Worm (Caenorhabditis elegans) whole organism, L1 larva: ENCODE measurements around the gene C33A12.19.

ENCODE experiments used
- aly-2 ChIP-seq: fragments of 150-350 bp; optimal IDR thresholded peaks from 2 replicates; lab custom pipeline; 2014; ENCODE audit warnings: missing biosample characterization, missing genetic modification characterization
- ceh-82 ChIP-seq, 3 experiments: fragments of 150-350 bp in 1 of 3; sonication (generic microtip) in 2 of 3; optimal IDR thresholded peaks; 2 replicates each; lab custom pipeline; 2014 to 2017; ENCODE audit warnings: missing biosample characterization in 3 of 3, missing genetic modification characterization in 3 of 3
- dsc-1 ChIP-seq: sonication (generic microtip); optimal IDR thresholded peaks from 2 replicates; lab custom pipeline; 2016; ENCODE audit warnings: mild to moderate bottlenecking, missing genetic modification characterization, missing compliant biosample characterization
- lin-15B ChIP-seq: fragments of 150-350 bp; sonication (generic microtip); optimal IDR thresholded peaks from 3 replicates; lab custom pipeline; 2014; ENCODE audit warnings: missing biosample characterization, missing genetic modification characterization
- mep-1 ChIP-seq: fragments of 150-350 bp; optimal IDR thresholded peaks from 2 replicates; lab custom pipeline; 2014; ENCODE audit warnings: missing biosample characterization, missing genetic modification characterization
- nhr-12 ChIP-seq: sonication (generic microtip); optimal IDR thresholded peaks from 2 replicates; lab custom pipeline; 2017; ENCODE audit warnings: missing biosample characterization, missing genetic modification characterization
- nhr-77 ChIP-seq: fragments of 150-350 bp; optimal IDR thresholded peaks from 2 replicates; lab custom pipeline; 2014; ENCODE audit warnings: missing biosample characterization, missing genetic modification characterization
- pqm-1 ChIP-seq: sonication (generic microtip); optimal IDR thresholded peaks from 3 replicates; lab custom pipeline; 2017; ENCODE audit warnings: missing biosample characterization, missing genetic modification characterization
- sptf-1 ChIP-seq: fragments of 150-350 bp; optimal IDR thresholded peaks from 2 replicates; lab custom pipeline; 2014; ENCODE audit warnings: missing biosample characterization, missing genetic modification characterization
- zag-1 ChIP-seq: fragments of 150-350 bp; optimal IDR thresholded peaks from 2 replicates; lab custom pipeline; 2014; ENCODE audit warnings: missing biosample characterization, missing genetic modification characterization
- ztf-11 ChIP-seq, 2 experiments: sonication (generic microtip); optimal IDR thresholded peaks; 2 replicates each; lab custom pipeline; 2016 to 2017; ENCODE audit warnings: missing genetic modification characterization in 2 of 2, missing biosample characterization in 1 of 2, missing compliant biosample characterization in 1 of 2

ce11 chrIV:9506251-9506650 lies 10.5 kb upstream of the C33A12.19 start, which contains the start of gene ttr-9:
- TF ChIP-seq lin-15B (no peak), ztf-11 (tag; optimal IDR thresholded peaks at IDR 0.05; lab: Kevin White, UChicago) (no peak), sptf-1 (tag; lab: Kevin White, UChicago) (no peak), nhr-77 (tag; lab: Kevin White, UChicago) (no peak), ceh-82 (tag; optimal IDR thresholded peaks at IDR 0.05; lab: Kevin White, UChicago) (no peak), dsc-1 (tag; lab: Kevin White, UChicago) (no peak), nhr-12 (tag; lab: Kevin White, UChicago) (no peak), zag-1 (tag; lab: Kevin White, UChicago) (no peak), pqm-1 (tag; lab: Kevin White, UChicago) (no peak), mep-1 (no peak), aly-2 (tag; lab: Kevin White, UChicago) (no peak)
